Fruit fly (Drosophila melanogaster) whole organism, pupa: ENCODE results near the gene CG34284.

Experiments
- CG8159 ChIP-seq: fragments of 200-800 bp; sonication (Bioruptor generic); optimal IDR thresholded peaks from 3 replicates; lab custom pipeline; 2018; ENCODE audit warnings: missing biosample characterization, mild to moderate bottlenecking, missing genetic modification characterization, moderate library complexity
- CG8301 ChIP-seq: fragments of 200-800 bp; sonication (Bioruptor generic); optimal IDR thresholded peaks from 2 replicates; lab custom pipeline; 2018; ENCODE audit warnings: missing biosample characterization, mild to moderate bottlenecking, missing genetic modification characterization
- Pif1A ChIP-seq: fragments of 200-800 bp; sonication (Bioruptor generic); optimal IDR thresholded peaks from 3 replicates; lab custom pipeline; 2016; ENCODE audit warnings: missing biosample characterization, missing genetic modification characterization

DNA sequence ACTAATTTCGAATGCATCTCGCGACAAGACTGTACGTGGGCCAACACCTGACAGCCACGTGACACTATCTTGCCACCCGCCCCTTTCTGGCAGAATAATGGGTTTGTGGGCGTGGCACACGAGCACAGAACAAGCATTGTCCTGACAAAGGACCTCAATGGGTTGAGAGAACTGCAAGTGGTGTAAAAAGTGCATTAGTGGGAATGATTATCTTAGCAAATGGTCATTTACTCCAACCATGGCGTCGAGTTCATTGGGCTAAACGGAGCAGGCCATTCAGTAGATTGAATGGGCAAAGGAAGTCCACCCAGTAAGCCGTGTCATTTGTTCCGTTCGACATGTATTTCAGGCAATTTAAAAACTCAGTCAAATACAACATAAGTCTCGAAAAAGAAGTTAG, 4.9 kb downstream of the CG34284 start, which contains the start of gene CG14297:
- TF ChIP-seq CG8159 (tag; lab: Kevin White, UChicago) (no peak), Pif1A (GFP tag; lab: Kevin White, UChicago) (no peak), CG8301 (tag; lab: Kevin White, UChicago) (no peak)
